Worm (Caenorhabditis elegans) whole organism, L3 larva: ENCODE measurements around the gene ZK154.5.

Source experiments
- ZK546.5 ChIP-seq: sonication (generic microtip); optimal IDR thresholded peaks from 2 replicates; lab custom pipeline; 2017; ENCODE audit warnings: missing biosample characterization, missing genetic modification characterization
- egl-27 ChIP-seq: sonication (generic microtip); optimal IDR thresholded peaks from 4 replicates; lab custom pipeline; 2017; ENCODE audit warnings: missing biosample characterization, missing genetic modification reagents, missing genetic modification characterization
- nhr-25 ChIP-seq: sonication (generic microtip); optimal IDR thresholded peaks from 2 replicates; lab custom pipeline; 2017; ENCODE audit warnings: missing biosample characterization, missing genetic modification characterization
- nhr-28 ChIP-seq: fragments of 150-350 bp; optimal IDR thresholded peaks from 2 replicates; lab custom pipeline; 2014; ENCODE audit warnings: missing biosample characterization, missing genetic modification characterization
- snpc-4 ChIP-seq: fragments of 150-350 bp; optimal IDR thresholded peaks from 2 replicates; lab custom pipeline; 2014; ENCODE audit warnings: missing biosample characterization, missing genetic modification characterization
- unc-39 ChIP-seq: sonication (generic microtip); optimal IDR thresholded peaks from 4 replicates; lab custom pipeline; 2017; ENCODE audit warnings: missing biosample characterization, missing genetic modification characterization

- no peak for TF ChIP-seq nhr-25 (tag; lab: Kevin White, UChicago)
- TF ChIP-seq egl-27 (tag; lab: Kevin White, UChicago), result no peak
- no peak for TF ChIP-seq snpc-4
- no peak for TF ChIP-seq ZK546.5 (tag; lab: Kevin White, UChicago)
- TF ChIP-seq unc-39, result no peak
- no peak for TF ChIP-seq nhr-28 (tag; lab: Kevin White, UChicago)
These were observed 23.3 kb upstream of the ZK154.5 start for ce11 chrX:7810991-7811390.
